Worm (Caenorhabditis elegans): ENCODE measurements around the gene Y116F11A.1.

- TF ChIP-seq mdl-1 (tag; optimal IDR thresholded peaks at IDR 0.05) (no peak), snpc-4 (tag; optimal IDR thresholded peaks at IDR 0.05) (no peak), lin-39 (tag; optimal IDR thresholded peaks at IDR 0.05) (no peak), sea-2 (GFP tag; optimal IDR thresholded peaks at IDR 0.05) (no peak), pqm-1 (tag; optimal IDR thresholded peaks at IDR 0.05) (no peak), nhr-77 (tag; optimal IDR thresholded peaks at IDR 0.05) (no peak), skn-1 (tag; optimal IDR thresholded peaks at IDR 0.05) (no peak), nhr-76 (tag; optimal IDR thresholded peaks at IDR 0.05) (no peak), aly-2 (tag; optimal IDR thresholded peaks at IDR 0.05) (no peak), ztf-11 (tag; optimal IDR thresholded peaks at IDR 0.05) (no peak)
Observed at ce11 chrV:19733728-19734127, 3.3 kb downstream of the Y116F11A.1 start.
